Worm (Caenorhabditis elegans): ENCODE results near the gene cit-1.1.

ce11 chrIII:8001557-8001956, 8.1 kb downstream of the cit-1.1 start:
- TF ChIP-seq mdl-1 (tag; optimal IDR thresholded peaks at IDR 0.05) (no peak), skn-1 (tag; optimal IDR thresholded peaks at IDR 0.05) (no peak), ama-1 (optimal IDR thresholded peaks at IDR 0.05) (no peak), fos-1 (tag; optimal IDR thresholded peaks at IDR 0.05) (no peak), efl-3 (GFP tag; optimal IDR thresholded peaks at IDR 0.05) (no peak), nhr-90 (tag; optimal IDR thresholded peaks at IDR 0.05; ENCODE audit: poor library complexity) (no peak), snpc-4 (tag; optimal IDR thresholded peaks at IDR 0.05) (no peak), zip-4 (GFP tag; optimal IDR thresholded peaks at IDR 0.05) (no peak), ceh-90 (tag; optimal IDR thresholded peaks at IDR 0.05) (no peak), lin-39 (tag; optimal IDR thresholded peaks at IDR 0.05) (no peak), nhr-12 (tag; optimal IDR thresholded peaks at IDR 0.05) (no peak)
